Worm (Caenorhabditis elegans): ENCODE results near the gene gur-4.

The gur-4 gene

ce11 chrII:14059767-14060166, 44.8 kb upstream of the gur-4 start, which contains the start of gene rpb-11 (continued):
- no peak for TF ChIP-seq nhr-111 (GFP tag; optimal IDR thresholded peaks at IDR 0.05)
- TF ChIP-seq pqm-1 (tag; optimal IDR thresholded peaks at IDR 0.05), result no peak
- TF ChIP-seq dmd-6 (GFP tag; IDR thresholded peaks at IDR 0.05), result peak; percentile 85
- TF ChIP-seq nhr-10 (tag; optimal IDR thresholded peaks at IDR 0.05), result no peak

DNA sequence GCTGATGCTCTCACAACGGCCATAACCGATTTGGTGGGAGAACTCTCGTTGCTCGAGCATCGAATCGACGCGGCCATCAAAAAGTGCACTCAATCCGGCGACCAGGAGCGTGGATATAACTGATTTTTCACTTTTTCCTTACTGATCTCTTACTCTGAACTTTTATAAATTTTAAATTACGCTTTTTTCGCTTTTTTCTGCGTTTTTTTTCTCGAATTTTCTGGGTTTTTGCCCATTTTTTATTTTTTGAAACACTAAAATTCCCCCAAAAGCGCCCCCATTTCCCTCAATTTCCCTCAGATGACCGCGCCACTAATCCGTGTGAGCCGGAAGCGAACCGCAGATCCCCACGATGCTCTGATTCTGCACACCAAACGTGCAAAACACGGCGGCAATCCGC, 44.1 kb upstream of the gur-4 start, which contains the start of gene W01G7.4:
W01G7.4 (plus strand) TSS at position 301 of the 400 bp plus-strand sequence.
- TF ChIP-seq ceh-62 (tag; optimal IDR thresholded peaks at IDR 0.05), result no peak
- no peak for TF ChIP-seq mep-1 (tag; optimal IDR thresholded peaks at IDR 0.05)
- no peak for TF ChIP-seq nhr-41 (GFP tag; IDR thresholded peaks at IDR 0.05)
- TF ChIP-seq aha-1 (tag), result peak; percentile 36
- no peak for TF ChIP-seq nhr-6 (tag; optimal IDR thresholded peaks at IDR 0.05)
- no peak for TF ChIP-seq daf-16 (GFP tag; optimal IDR thresholded peaks at IDR 0.05)
- TF ChIP-seq daf-16 (tag; optimal IDR thresholded peaks at IDR 0.05), result no peak
- no peak for TF ChIP-seq zip-11 (GFP tag; IDR thresholded peaks at IDR 0.05)
- no peak for TF ChIP-seq fos-1 (tag; optimal IDR thresholded peaks at IDR 0.05)
- no peak for TF ChIP-seq zip-2 (tag; optimal IDR thresholded peaks at IDR 0.05)
- TF ChIP-seq snpc-4 (tag; optimal IDR thresholded peaks at IDR 0.05), result no peak
- no peak for TF ChIP-seq saeg-2 (GFP tag; IDR thresholded peaks at IDR 0.05)
- TF ChIP-seq mes-2 (tag; optimal IDR thresholded peaks at IDR 0.05; ENCODE audit: poor library complexity, severe bottlenecking), result peak; percentile 27
- no peak for TF ChIP-seq mxl-2 (GFP tag; conservative IDR thresholded peaks at IDR 0.05)
- no peak for TF ChIP-seq ama-1 (optimal IDR thresholded peaks at IDR 0.05)
- TF ChIP-seq lim-7 (GFP tag; IDR thresholded peaks at IDR 0.05), result no peak
- no peak for TF ChIP-seq duxl-1 (tag; optimal IDR thresholded peaks at IDR 0.05; ENCODE audit: poor library complexity)

DNA sequence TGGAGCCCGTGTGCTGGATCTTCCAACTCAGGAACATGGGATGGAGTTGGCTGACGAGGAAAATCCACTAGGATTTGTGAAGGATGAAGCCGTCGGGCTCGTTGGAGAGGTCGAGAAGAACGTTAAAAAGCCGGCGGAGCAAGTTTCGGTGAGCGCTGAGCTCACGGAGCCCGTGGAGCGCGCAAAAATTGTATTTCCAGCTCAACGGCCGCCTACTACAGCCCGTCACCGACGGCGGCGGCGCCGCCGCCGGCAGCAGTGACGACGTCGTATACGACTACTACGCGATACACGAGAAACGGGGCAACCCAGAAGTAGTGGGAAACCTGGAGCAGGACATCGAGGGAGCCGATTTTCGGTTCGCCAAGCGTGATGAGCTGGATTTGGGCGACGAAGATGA, 43.7 kb upstream of the gur-4 start:
- TF ChIP-seq unc-62 (GFP tag; optimal IDR thresholded peaks at IDR 0.05 in 1 of 2), result peak in 1 of 2 experiments; percentile 59
- TF ChIP-seq unc-62 (tag; optimal IDR thresholded peaks at IDR 0.05), result no peak
- peak; percentile 6; the same call in 1 of the 2 replicates for TF ChIP-seq zip-11 (GFP tag; IDR thresholded peaks at IDR 0.05)
- TF ChIP-seq set-16 (GFP tag; IDR thresholded peaks at IDR 0.05), result peak; percentile 88
- no peak for TF ChIP-seq pha-4 (GFP tag; IDR thresholded peaks at IDR 0.05)
- TF ChIP-seq pha-4 (tag; optimal IDR thresholded peaks at IDR 0.05), result no peak

ce11 chrII:14063044-14063500, 41.5 kb upstream of the gur-4 start, which contains the start of gene lem-2:
Gene lem-2 (plus strand): TSS chrII:14063450.
- TF ChIP-seq mep-1 (tag; optimal IDR thresholded peaks at IDR 0.05) (peak; percentile 73), D1046.2 (GFP tag; IDR thresholded peaks at IDR 0.05) (0 out of 2 replicates have a peak, but pooled peaks have one; percentile 6), madf-9 (GFP tag; conservative IDR thresholded peaks at IDR 0.05) (0 out of 2 replicates have a peak, but pooled peaks have one; percentile 34), lsy-2 (tag; optimal IDR thresholded peaks at IDR 0.05) (peak; percentile 13 to 76), dve-1 (tag; optimal IDR thresholded peaks at IDR 0.05; ENCODE audit: insufficient read depth) (peak; percentile 60), mes-2 (tag; optimal IDR thresholded peaks at IDR 0.05; ENCODE audit: poor library complexity, severe bottlenecking) (peak; percentile 87), spr-1 (tag; optimal IDR thresholded peaks at IDR 0.05) (no peak), nhr-111 (GFP tag; optimal IDR thresholded peaks at IDR 0.05) (no peak), mdl-1 (tag; optimal IDR thresholded peaks at IDR 0.05) (peak in 1 of 2 experiments; percentile 18), nhr-42 (GFP tag; IDR thresholded peaks at IDR 0.05) (peak; percentile 69; the same call in 1 of the 2 replicates), unc-130 (GFP tag; optimal IDR thresholded peaks at IDR 0.05) (peak; percentile 83), rbr-2 (tag; optimal IDR thresholded peaks at IDR 0.05) (peak; percentile 73), hmg-1.1 (GFP tag; IDR thresholded peaks at IDR 0.05) (peak; percentile 69), daf-19 (GFP tag; conservative IDR thresholded peaks at IDR 0.05) (no peak), hif-1 (tag; optimal IDR thresholded peaks at IDR 0.05) (peak in 1 of 2 experiments; percentile 92), nhr-6 (tag; optimal IDR thresholded peaks at IDR 0.05) (peak; percentile 22), mxl-3 (GFP tag; optimal IDR thresholded peaks at IDR 0.05) (peak; percentile 30), ZK337.2 (GFP tag; IDR thresholded peaks at IDR 0.05) (peak; percentile 70), hlh-30 (tag; optimal IDR thresholded peaks at IDR 0.05; ENCODE audit: insufficient read depth) (peak; percentile 47), zip-11 (GFP tag; IDR thresholded peaks at IDR 0.05) (no peak), arid-1 (GFP tag; conservative IDR thresholded peaks at IDR 0.05) (0 out of 2 replicates have a peak, but pooled peaks have one; percentile 33), zfp-3 (GFP tag; conservative IDR thresholded peaks at IDR 0.05) (no peak), ztf-11 (tag; optimal IDR thresholded peaks at IDR 0.05) (no peak), dmd-6 (GFP tag; IDR thresholded peaks at IDR 0.05) (peak; percentile 39; the same call in 1 of the 2 replicates), nhr-28 (tag; optimal IDR thresholded peaks at IDR 0.05) (peak; percentile 45), nhr-11 (tag; optimal IDR thresholded peaks at IDR 0.05) (peak; percentile 30)
